Fruit fly (Drosophila melanogaster): Measurements from ENCODE around the gene NimC4.

dm6 chr2L:14020545-14020874, 26.9 kb upstream of the NimC4 start:
- TF ChIP-seq seq (GFP tag; IDR thresholded peaks at IDR 0.05), result no peak
- no peak for TF ChIP-seq H2.0 (GFP tag; IDR thresholded peaks at IDR 0.05)
- TF ChIP-seq Fer1 (GFP tag; optimal IDR thresholded peaks at IDR 0.05), result no peak
- TF ChIP-seq h (optimal IDR thresholded peaks at IDR 0.05), result no peak
- no peak for TF ChIP-seq knrl (GFP tag; IDR thresholded peaks at IDR 0.05; ENCODE audit: partially characterized antibody)
- no peak for TF ChIP-seq HLH4C (GFP tag; IDR thresholded peaks at IDR 0.05; ENCODE audit: partially characterized antibody)
- TF ChIP-seq CG34422 (GFP tag; IDR thresholded peaks at IDR 0.05), result no peak
- TF ChIP-seq ro (GFP tag; IDR thresholded peaks at IDR 0.05), result no peak
- no peak for TF ChIP-seq gsb-n (tag; optimal IDR thresholded peaks at IDR 0.05)
- TF ChIP-seq CG8944 (GFP tag; optimal IDR thresholded peaks at IDR 0.05), result no peak
- no peak for TF ChIP-seq pzg (GFP tag; optimal IDR thresholded peaks at IDR 0.05)
- TF ChIP-seq gfzf (GFP tag; optimal IDR thresholded peaks at IDR 0.05), result no peak
- TF ChIP-seq inv (GFP tag; IDR thresholded peaks at IDR 0.05; ENCODE audit: partially characterized antibody), result no peak
- TF ChIP-seq oc (tag; optimal IDR thresholded peaks at IDR 0.05), result no peak
